Fruit fly (Drosophila melanogaster) whole organism, embryonic: ENCODE measurements around the gene Prx1.
A peak's percentile ranks its signal among the peaks of the same experiment; 100 is the strongest.

ENCODE experiments used
- Antp ChIP-seq: fragments of 200-800 bp; sonication (Bioruptor generic); optimal IDR thresholded peaks from 3 replicates; lab custom pipeline; 2016; ENCODE audit warnings: missing biosample characterization, missing genetic modification characterization
- Atf6 ChIP-seq: fragments of 200-800 bp; sonication (Bioruptor generic); IDR thresholded peaks from 2 replicates; pipeline ENCODE4 v1.3.6; 2022; ENCODE audit warnings: missing biosample characterization, missing genetic modification characterization
- CG10565 ChIP-seq: fragments of 200-800 bp; sonication (Bioruptor generic); optimal IDR thresholded peaks from 3 replicates; lab custom pipeline; 2016; ENCODE audit warnings: missing biosample characterization, mild to moderate bottlenecking, missing genetic modification characterization
- CG11504 ChIP-seq: fragments of 200-800 bp; sonication (Bioruptor generic); optimal IDR thresholded peaks from 3 replicates; lab custom pipeline; 2019; ENCODE audit warnings: missing biosample characterization, mild to moderate bottlenecking, missing genetic modification characterization, moderate library complexity
- CG11696 ChIP-seq: fragments of 200-800 bp; sonication (Bioruptor generic); IDR thresholded peaks from 2 replicates; pipeline ENCODE4 v1.3.6; 2022; ENCODE audit warnings: missing biosample characterization, missing genetic modification characterization
- CG12219 ChIP-seq: fragments of 200-800 bp; sonication (Bioruptor generic); optimal IDR thresholded peaks from 3 replicates; lab custom pipeline; 2018; ENCODE audit warnings: missing biosample characterization, mild to moderate bottlenecking, missing genetic modification characterization
- CG12744 ChIP-seq: fragments of 200-800 bp; sonication (Bioruptor generic); optimal IDR thresholded peaks from 2 replicates; lab custom pipeline; 2016; ENCODE audit warnings: missing biosample characterization, missing genetic modification characterization
- CG14710 ChIP-seq: fragments of 200-800 bp; sonication (Bioruptor generic); optimal IDR thresholded peaks from 3 replicates; lab custom pipeline; 2019; ENCODE audit warnings: missing biosample characterization, mild to moderate bottlenecking, missing genetic modification characterization, moderate library complexity
- CG15514 ChIP-seq: fragments of 200-800 bp; sonication (Bioruptor generic); optimal IDR thresholded peaks from 3 replicates; lab custom pipeline; 2017; ENCODE audit warnings: missing biosample characterization, missing genetic modification characterization, mild to moderate bottlenecking, moderate library complexity, missing genetic modification reagents
- CG15601 ChIP-seq: fragments of 200-800 bp; sonication (Bioruptor generic); optimal IDR thresholded peaks from 3 replicates; lab custom pipeline; 2019; ENCODE audit warnings: missing biosample characterization, mild to moderate bottlenecking, missing genetic modification characterization, moderate library complexity
- CG17802 ChIP-seq: fragments of 200-800 bp; sonication (Bioruptor generic); optimal IDR thresholded peaks from 2 replicates; lab custom pipeline; 2018; ENCODE audit warnings: missing biosample characterization, mild to moderate bottlenecking, missing genetic modification characterization, moderate library complexity
- CG17912 ChIP-seq: fragments of 200-800 bp; sonication (Bioruptor generic); optimal IDR thresholded peaks from 2 replicates; lab custom pipeline; 2018; ENCODE audit warnings: missing biosample characterization, mild to moderate bottlenecking, missing genetic modification characterization
- CG18262 ChIP-seq: fragments of 200-800 bp; optimal IDR thresholded peaks from 3 replicates; lab custom pipeline; 2019; ENCODE audit warnings: missing biosample characterization, mild to moderate bottlenecking, missing genetic modification characterization, moderate library complexity
- CG2875 ChIP-seq: fragments of 200-800 bp; sonication (Bioruptor generic); optimal IDR thresholded peaks from 2 replicates; lab custom pipeline; 2017; ENCODE audit warnings: missing biosample characterization, mild to moderate bottlenecking, missing genetic modification characterization, missing genetic modification reagents
- CG2889 ChIP-seq: fragments of 200-800 bp; sonication (Bioruptor generic); IDR thresholded peaks from 3 replicates; pipeline ENCODE4 v1.3.6; 2022; ENCODE audit warnings: missing biosample characterization, missing genetic modification characterization
- CG34422 ChIP-seq: fragments of 200-800 bp; sonication (Bioruptor generic); IDR thresholded peaks from 3 replicates; pipeline ENCODE4 v1.3.6; 2022; ENCODE audit warnings: missing biosample characterization, missing genetic modification characterization
- CG3847 ChIP-seq: fragments of 200-800 bp; sonication (Bioruptor generic); IDR thresholded peaks from 2 replicates; pipeline ENCODE4 v1.3.6; 2022; ENCODE audit warnings: missing biosample characterization, missing genetic modification characterization
- CG43689 ChIP-seq: fragments of 200-800 bp; sonication (Bioruptor generic); IDR thresholded peaks from 2 replicates; pipeline ENCODE4 v1.3.6; 2022; ENCODE audit warnings: missing biosample characterization, missing genetic modification characterization
- CG4617 ChIP-seq: fragments of 200-800 bp; sonication (Bioruptor generic); optimal IDR thresholded peaks from 3 replicates; lab custom pipeline; 2016; ENCODE audit warnings: missing biosample characterization, missing genetic modification characterization, borderline replicate concordance
- CG7786 ChIP-seq: fragments of 200-800 bp; sonication (Bioruptor generic); optimal IDR thresholded peaks from 2 replicates; lab custom pipeline; 2016; ENCODE audit warnings: missing biosample characterization, missing genetic modification characterization
- ERR ChIP-seq: fragments of 200-800 bp; sonication (Bioruptor generic); optimal IDR thresholded peaks from 2 replicates; lab custom pipeline; 2016; ENCODE audit warnings: missing biosample characterization, missing genetic modification characterization
- Ets65A ChIP-seq: fragments of 200-800 bp; sonication (Bioruptor generic); peaks from one replicate; lab custom pipeline; 2016; ENCODE audit warnings: missing biosample characterization, missing genetic modification characterization
- HLH3B ChIP-seq: fragments of 200-800 bp; sonication (Bioruptor generic); IDR thresholded peaks from 2 replicates; pipeline ENCODE4 v1.3.6; 2022; ENCODE audit warnings: missing biosample characterization, missing genetic modification characterization
- Hand ChIP-seq: fragments of 200-800 bp; sonication (Bioruptor generic); optimal IDR thresholded peaks from 2 replicates; lab custom pipeline; 2017; ENCODE audit warnings: mild to moderate bottlenecking, missing biosample characterization, missing genetic modification reagents, missing genetic modification characterization
- Hmr ChIP-seq: fragments of 200-800 bp; sonication (Bioruptor generic); optimal IDR thresholded peaks from 3 replicates; lab custom pipeline; 2017; ENCODE audit warnings: mild to moderate bottlenecking, missing biosample characterization, missing genetic modification reagents, missing genetic modification characterization
- Hr78 ChIP-seq, 2 experiments: fragments of 200-800 bp in 1 of 2; fragments of >200 bp in 1 of 2; sonication (Bioruptor generic) in 1 of 2; optimal IDR thresholded peaks; 2 replicates each; lab custom pipeline; 2017 to 2019; ENCODE audit warnings: missing biosample characterization in 2 of 2, missing genetic modification characterization in 2 of 2, mild to moderate bottlenecking in 1 of 2, moderate library complexity in 1 of 2
- Lhr ChIP-seq: fragments of 200-800 bp; sonication (Bioruptor generic); optimal IDR thresholded peaks from 3 replicates; lab custom pipeline; 2017; ENCODE audit warnings: mild to moderate bottlenecking, missing biosample characterization, missing genetic modification reagents, missing genetic modification characterization
- Meics ChIP-seq: fragments of 200-800 bp; sonication (Bioruptor generic); optimal IDR thresholded peaks from 2 replicates; lab custom pipeline; 2017; ENCODE audit warnings: missing biosample characterization, mild to moderate bottlenecking, missing genetic modification characterization
- Poxn ChIP-seq: fragments of 200-800 bp; sonication (Bioruptor generic); IDR thresholded peaks from 2 replicates; pipeline ENCODE4 v1.3.6; 2022; ENCODE audit warnings: missing biosample characterization, missing genetic modification characterization
- Vsx1 ChIP-seq: fragments of 200-800 bp; sonication (Bioruptor generic); optimal IDR thresholded peaks from 2 replicates; lab custom pipeline; 2017; ENCODE audit warnings: missing biosample characterization, mild to moderate bottlenecking, missing genetic modification characterization, missing genetic modification reagents
- bbx ChIP-seq: fragments of 200-800 bp; sonication (Bioruptor generic); IDR thresholded peaks from 2 replicates; pipeline ENCODE4 v1.3.6; 2022; ENCODE audit warnings: missing biosample characterization, missing genetic modification characterization; ENCODE audit not compliant: partially characterized antibody
- cg ChIP-seq: fragments of 200-800 bp; sonication (Bioruptor generic); optimal IDR thresholded peaks from 3 replicates; lab custom pipeline; 2019; ENCODE audit warnings: missing biosample characterization, mild to moderate bottlenecking, missing genetic modification characterization, moderate library complexity
- chm ChIP-seq: fragments of 200-800 bp; sonication (Bioruptor generic); IDR thresholded peaks from 2 replicates; pipeline ENCODE4 v1.3.6; 2022; ENCODE audit warnings: missing biosample characterization, missing genetic modification characterization
- eve ChIP-seq, 2 experiments: fragments of >200 bp; optimal IDR thresholded peaks; 2 replicates each; lab custom pipeline; 2017; ENCODE audit warnings: missing biosample characterization in 2 of 2, missing genetic modification characterization in 2 of 2
- h ChIP-seq: fragments of >200 bp; optimal IDR thresholded peaks from 2 replicates; lab custom pipeline; 2017
- mirr ChIP-seq: fragments of 200-800 bp; sonication (Bioruptor generic); optimal IDR thresholded peaks from 3 replicates; lab custom pipeline; 2018; ENCODE audit warnings: missing biosample characterization, mild to moderate bottlenecking, missing genetic modification characterization
- row ChIP-seq: fragments of 200-800 bp; sonication (Bioruptor generic); IDR thresholded peaks from 3 replicates; pipeline ENCODE4 v1.3.6; 2022; ENCODE audit warnings: missing biosample characterization, missing genetic modification characterization
- run ChIP-seq: fragments of 200-800 bp; sonication (Bioruptor generic); optimal IDR thresholded peaks from 3 replicates; lab custom pipeline; 2018; ENCODE audit warnings: missing biosample characterization, mild to moderate bottlenecking, missing genetic modification characterization
- sd ChIP-seq: fragments of 200-800 bp; sonication (Bioruptor generic); optimal IDR thresholded peaks from 3 replicates; lab custom pipeline; 2018; ENCODE audit warnings: missing biosample characterization, mild to moderate bottlenecking, missing genetic modification characterization, moderate library complexity
- sens ChIP-seq: fragments of 200-800 bp; sonication (Bioruptor generic); peaks from one replicate; lab custom pipeline; 2016; ENCODE audit warnings: missing biosample characterization, missing genetic modification characterization
- sens-2 ChIP-seq: fragments of 200-800 bp; sonication (Bioruptor generic); IDR thresholded peaks from 2 replicates; pipeline ENCODE4 v1.3.6; 2022; ENCODE audit warnings: missing biosample characterization, missing genetic modification characterization
- stwl ChIP-seq: fragments of 200-800 bp; sonication (Bioruptor generic); optimal IDR thresholded peaks from 3 replicates; lab custom pipeline; 2018; ENCODE audit warnings: missing biosample characterization, mild to moderate bottlenecking, missing genetic modification characterization, moderate library complexity
- unc-4 ChIP-seq: fragments of 200-800 bp; sonication (Bioruptor generic); IDR thresholded peaks from 2 replicates; pipeline ENCODE4 v1.3.6; 2022; ENCODE audit warnings: missing biosample characterization, missing genetic modification characterization; ENCODE audit not compliant: partially characterized antibody
- zen2 ChIP-seq: fragments of 200-800 bp; sonication (Bioruptor generic); IDR thresholded peaks from 3 replicates; pipeline ENCODE4 v1.3.6; 2022; ENCODE audit warnings: missing biosample characterization, missing genetic modification characterization; ENCODE audit not compliant: partially characterized antibody

The Prx1 gene

DNA sequence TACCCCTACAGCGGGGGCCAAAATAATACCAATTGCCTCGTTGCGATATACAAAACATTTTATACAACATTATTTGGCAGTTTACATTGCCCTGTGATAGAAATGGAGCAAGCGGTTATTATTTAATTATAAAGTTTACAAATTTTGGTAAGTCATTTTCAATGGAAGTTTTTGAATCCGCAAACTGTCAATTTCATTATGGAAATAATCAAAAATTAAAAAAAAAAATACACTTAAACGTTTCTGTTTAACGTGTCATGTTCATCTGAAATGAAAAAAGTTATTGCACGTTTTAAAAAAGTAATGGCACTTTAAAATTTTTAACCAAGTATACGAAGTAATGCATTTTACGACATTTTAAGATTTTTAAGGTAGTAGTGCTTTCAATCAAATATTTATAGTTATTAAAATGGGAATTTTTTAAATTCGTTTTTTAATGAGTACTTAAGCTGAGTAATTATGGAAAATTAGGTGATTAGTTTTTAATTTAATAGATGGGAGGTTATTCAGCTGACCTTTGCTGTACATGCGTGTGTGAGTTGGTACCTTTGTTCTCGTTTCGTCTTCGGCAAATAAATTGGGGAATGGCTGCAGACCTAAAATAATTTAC is 10.8 kb upstream of the Prx1 start:
- TF ChIP-seq CG14710 (tag; lab: Kevin White, UChicago) (peak; percentile 1), sens (GFP tag; lab: Kevin White, UChicago) (peak; percentile 32), h (no peak), CG11504 (tag; lab: Kevin White, UChicago) (peak; percentile 10), HLH3B (GFP tag; lab: Robert Waterston, UW) (no peak), CG18262 (tag; lab: Kevin White, UChicago) (peak; percentile 16)
- TF ChIP-seq, all 482 proteins: peak for 4

DNA sequence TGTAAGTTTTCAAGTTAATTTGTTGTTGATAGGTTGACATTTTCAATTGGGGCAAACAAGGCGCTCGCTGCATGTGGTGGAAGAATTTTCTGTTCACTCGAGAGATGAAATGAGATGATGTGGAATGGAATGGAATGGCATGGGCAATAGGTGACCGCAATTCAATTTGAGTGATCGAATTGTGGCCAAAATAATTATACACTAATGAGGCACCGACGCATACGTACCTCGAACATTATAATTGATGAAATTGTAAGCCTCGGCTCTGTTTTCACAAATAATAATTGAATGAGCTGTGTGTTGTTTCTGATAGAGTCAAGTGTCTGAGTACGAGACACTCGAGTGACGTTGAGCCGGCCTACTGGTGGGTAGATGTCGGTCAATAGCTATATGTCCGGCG is 9.7 kb upstream of the Prx1 start:
- TF ChIP-seq Poxn (GFP tag; lab: Robert Waterston, UW), result no peak
- peak; percentile 77 for TF ChIP-seq sens (GFP tag; lab: Kevin White, UChicago)
- peak; percentile 92 for TF ChIP-seq Ets65A (GFP tag; lab: Kevin White, UChicago)
- no peak for TF ChIP-seq unc-4 (GFP tag; lab: Robert Waterston, UW)
- no peak for TF ChIP-seq CG14710 (tag; lab: Kevin White, UChicago)
- no peak for TF ChIP-seq CG3847 (GFP tag; lab: Robert Waterston, UW)
- TF ChIP-seq eve (GFP tag; optimal IDR thresholded peaks at IDR 0.05; lab: Kevin White, UChicago), result peak in 1 of 2 experiments; percentile 31
- peak; percentile 13 for TF ChIP-seq sd (tag; lab: Kevin White, UChicago)
- TF ChIP-seq, all 482 proteins: peak for 4

DNA sequence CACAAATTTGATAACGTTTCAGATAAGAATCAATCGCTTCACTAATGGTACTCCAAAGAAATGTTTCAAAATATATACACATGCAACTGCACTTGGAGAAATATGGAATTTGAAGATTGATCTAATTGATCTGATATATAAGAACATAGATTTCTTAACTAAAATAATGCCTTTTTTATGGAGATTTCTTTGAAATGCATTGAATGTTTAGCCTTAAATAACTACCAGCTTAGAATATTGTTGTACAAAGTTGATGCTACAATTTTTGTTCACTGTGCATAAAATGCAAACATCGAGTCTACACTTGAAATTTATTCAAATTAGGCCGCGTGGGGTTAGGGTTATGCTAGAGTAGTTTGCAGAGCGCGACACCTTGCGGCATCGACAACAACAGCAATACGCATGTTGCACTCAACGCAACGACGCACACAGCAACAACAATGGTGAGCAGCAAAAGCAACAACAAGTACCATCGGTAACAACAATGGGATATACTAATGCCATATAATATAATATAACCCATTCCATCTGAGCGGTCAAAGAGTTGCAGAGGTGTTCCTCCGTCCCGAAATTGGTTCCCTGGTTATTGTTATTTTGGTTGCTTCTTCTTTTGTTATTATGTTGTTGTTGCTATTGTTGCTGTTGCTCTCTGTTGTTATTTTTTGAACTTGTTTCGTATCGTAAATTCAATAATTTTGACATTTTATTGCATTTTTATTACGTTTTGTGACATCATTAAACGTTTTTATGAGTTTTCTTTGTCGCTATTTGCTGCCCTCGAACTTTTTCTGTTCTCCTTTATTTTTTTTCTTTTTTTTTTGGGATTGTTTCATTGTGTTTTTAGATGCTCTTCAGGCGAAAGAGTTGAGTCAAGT is 8.2 kb upstream of the Prx1 start:
- TF ChIP-seq CG4617 (no peak), Atf6 (no peak), Meics (GFP tag; lab: Kevin White, UChicago) (no peak), CG12744 (GFP tag; lab: Kevin White, UChicago) (no peak), CG2875 (peak; percentile 43), CG10565 (GFP tag; lab: Kevin White, UChicago) (no peak), Hand (GFP tag; lab: Kevin White, UChicago) (no peak), Hr78 (GFP tag; optimal IDR thresholded peaks at IDR 0.05; lab: Kevin White, UChicago) (no peak), CG17802 (tag; lab: Kevin White, UChicago) (no peak), cg (GFP tag; lab: Kevin White, UChicago) (no peak), CG43689 (GFP tag; lab: Robert Waterston, UW) (no peak), mirr (GFP tag; lab: Kevin White, UChicago) (no peak), eve (GFP tag; optimal IDR thresholded peaks at IDR 0.05; lab: Kevin White, UChicago) (no peak), Antp (no peak), zen2 (GFP tag; lab: Robert Waterston, UW) (no peak), CG15514 (no peak), CG34422 (GFP tag; lab: Robert Waterston, UW) (no peak), ERR (GFP tag; lab: Kevin White, UChicago) (no peak), CG12219 (GFP tag; lab: Kevin White, UChicago) (no peak), stwl (tag; lab: Kevin White, UChicago) (peak; percentile 33), CG17912 (no peak), Vsx1 (GFP tag; lab: Kevin White, UChicago) (no peak), Lhr (GFP tag; lab: Kevin White, UChicago) (no peak), CG15601 (tag; lab: Kevin White, UChicago) (no peak), CG7786 (no peak), sens-2 (GFP tag; lab: Robert Waterston, UW) (no peak), CG2889 (GFP tag; lab: Robert Waterston, UW) (no peak), chm (GFP tag; lab: Robert Waterston, UW) (no peak), Hmr (GFP tag; lab: Kevin White, UChicago) (no peak), row (peak; percentile 44; the same call in 1 of the 3 replicates), run (tag; lab: Kevin White, UChicago) (no peak), bbx (GFP tag; lab: Robert Waterston, UW) (no peak), CG11696 (GFP tag; lab: Robert Waterston, UW) (no peak)
